Fruit fly (Drosophila melanogaster): ENCODE data around the gene Desat1.

Gene Desat1

DNA sequence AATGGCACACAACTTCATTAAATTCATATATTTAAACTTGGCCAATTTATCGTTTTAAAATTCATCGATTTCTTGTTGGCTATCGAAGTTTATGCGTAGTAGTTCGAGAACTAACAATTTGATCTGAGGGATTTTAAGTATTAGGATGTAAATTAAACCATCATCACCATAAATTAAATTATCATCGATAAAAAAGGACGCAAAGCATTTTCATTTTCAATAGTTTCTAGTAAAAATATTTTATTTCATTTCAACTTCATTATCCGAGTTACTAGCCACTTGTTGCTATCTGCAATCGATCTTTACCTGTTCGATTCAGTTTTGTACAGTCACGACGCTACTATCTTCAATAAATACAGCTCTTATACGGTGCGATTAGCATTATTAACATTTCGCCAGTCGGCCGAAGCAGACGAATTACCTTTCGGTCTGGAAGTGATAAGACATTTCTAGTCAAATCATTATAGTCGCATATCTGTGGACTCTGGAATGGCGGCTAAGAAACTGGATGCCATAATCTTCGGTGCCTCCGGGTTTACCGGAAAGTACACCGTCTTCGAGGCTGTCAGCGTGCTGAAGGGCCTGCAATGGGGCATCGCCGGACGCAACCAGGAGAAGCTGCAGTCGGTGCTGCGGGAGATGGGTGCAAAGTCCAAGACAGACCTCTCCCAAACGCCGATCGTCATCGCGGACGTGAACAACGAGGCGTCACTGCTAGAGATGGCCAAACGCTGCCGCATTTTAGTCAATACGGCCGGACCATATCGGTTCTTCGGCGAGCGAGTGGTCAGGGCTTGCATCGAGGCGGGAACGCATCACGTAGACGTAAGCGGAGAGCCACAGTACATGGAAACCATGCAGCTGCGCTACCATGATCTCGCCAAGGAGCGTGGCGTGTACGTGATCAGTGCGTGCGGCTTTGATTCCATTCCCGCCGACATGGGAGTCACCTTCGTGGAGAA is 32.9 kb upstream of the Desat1 start, which contains the start of gene CG5167 (continued):
- no peak for TF ChIP-seq CG11902 (GFP tag; optimal IDR thresholded peaks at IDR 0.05)
- peak; percentile 36 for TF ChIP-seq CG34406 (GFP tag; optimal IDR thresholded peaks at IDR 0.05)
- TF ChIP-seq esn (GFP tag; optimal IDR thresholded peaks at IDR 0.05) = peak; percentile 63
- TF ChIP-seq Ets21C (GFP tag; optimal IDR thresholded peaks at IDR 0.05) = no peak
- no peak for TF ChIP-seq CG32006 (GFP tag; optimal IDR thresholded peaks at IDR 0.05)
- peak; percentile 76 for TF ChIP-seq net (GFP tag; optimal IDR thresholded peaks at IDR 0.05)
- TF ChIP-seq lz (GFP tag; optimal IDR thresholded peaks at IDR 0.05) = peak; percentile 58
- peak; percentile 46 for TF ChIP-seq Sox102F (GFP tag; optimal IDR thresholded peaks at IDR 0.05)
- peak; percentile 26 for TF ChIP-seq CG31627 (GFP tag; optimal IDR thresholded peaks at IDR 0.05)
- TF ChIP-seq Sox15 (GFP tag; optimal IDR thresholded peaks at IDR 0.05) = no peak
- peak; percentile 59 for TF ChIP-seq CG8119 (GFP tag; IDR thresholded peaks at IDR 0.05)

DNA sequence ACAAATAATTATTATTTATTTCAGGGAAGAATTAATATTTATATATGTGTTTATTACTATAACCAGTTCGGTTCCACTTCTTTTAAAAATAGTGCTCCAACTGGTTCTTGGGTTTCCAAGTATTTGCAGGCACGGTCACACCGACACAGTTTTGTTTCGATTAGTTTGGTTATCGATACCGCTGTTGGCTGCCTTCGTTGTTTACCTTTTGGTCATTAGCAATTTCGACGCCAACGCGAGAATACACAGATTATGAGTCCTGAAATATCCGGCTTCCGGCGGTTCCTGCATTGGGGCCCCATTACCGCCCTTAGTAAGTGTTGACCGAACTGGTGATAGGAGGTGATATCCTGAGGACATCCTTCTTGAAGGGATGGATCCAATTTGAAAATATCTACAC is 31.2 kb upstream of the Desat1 start, which contains the start of gene CG5196:
TSS of gene CG5196 (plus strand) at position 157 of the 400 bp plus-strand sequence.
- no peak for TF ChIP-seq CG6808 (GFP tag; optimal IDR thresholded peaks at IDR 0.05)
- no peak for TF ChIP-seq Smox (GFP tag; optimal IDR thresholded peaks at IDR 0.05)
- 0 out of 2 replicates have a peak, but pooled peaks have one; percentile 25 for TF ChIP-seq CG15336 (GFP tag; IDR thresholded peaks at IDR 0.05)
- TF ChIP-seq fkh (GFP tag; optimal IDR thresholded peaks at IDR 0.05) = peak; percentile 93
- TF ChIP-seq vri (GFP tag; optimal IDR thresholded peaks at IDR 0.05) = no peak
- TF ChIP-seq esn (GFP tag; optimal IDR thresholded peaks at IDR 0.05) = peak; percentile 25
- TF ChIP-seq Ets21C (GFP tag; optimal IDR thresholded peaks at IDR 0.05) = no peak
- TF ChIP-seq CG8119 (GFP tag; IDR thresholded peaks at IDR 0.05) = no peak
- peak; percentile 67 for TF ChIP-seq Eip78C (GFP tag)
- TF ChIP-seq CG6854 (GFP tag; optimal IDR thresholded peaks at IDR 0.05) = peak; percentile 25
- TF ChIP-seq lz (GFP tag; optimal IDR thresholded peaks at IDR 0.05) = no peak
- peak in 1 of 2 experiments; percentile 38 for TF ChIP-seq ss (GFP tag; optimal IDR thresholded peaks at IDR 0.05)
- peak; percentile 10 for TF ChIP-seq Ets96B (tag; optimal IDR thresholded peaks at IDR 0.05)
- TF ChIP-seq Sox14 (GFP tag; optimal IDR thresholded peaks at IDR 0.05) = peak; percentile 4
- TF ChIP-seq CG4318 (GFP tag; optimal IDR thresholded peaks at IDR 0.05) = no peak
- no peak for TF ChIP-seq Eip75B (GFP tag; optimal IDR thresholded peaks at IDR 0.05)
- TF ChIP-seq pdm3 (GFP tag; optimal IDR thresholded peaks at IDR 0.05) = no peak
- no peak for TF ChIP-seq Eip93F (GFP tag; optimal IDR thresholded peaks at IDR 0.05)
- no peak for TF ChIP-seq CG11762 (GFP tag; optimal IDR thresholded peaks at IDR 0.05; ENCODE audit: insufficient read depth)
- TF ChIP-seq CG6163 (GFP tag; IDR thresholded peaks at IDR 0.05) = peak; percentile 20; the same call in 1 of the 3 replicates
- no peak for TF ChIP-seq CG6276 (GFP tag; optimal IDR thresholded peaks at IDR 0.05)

DNA sequence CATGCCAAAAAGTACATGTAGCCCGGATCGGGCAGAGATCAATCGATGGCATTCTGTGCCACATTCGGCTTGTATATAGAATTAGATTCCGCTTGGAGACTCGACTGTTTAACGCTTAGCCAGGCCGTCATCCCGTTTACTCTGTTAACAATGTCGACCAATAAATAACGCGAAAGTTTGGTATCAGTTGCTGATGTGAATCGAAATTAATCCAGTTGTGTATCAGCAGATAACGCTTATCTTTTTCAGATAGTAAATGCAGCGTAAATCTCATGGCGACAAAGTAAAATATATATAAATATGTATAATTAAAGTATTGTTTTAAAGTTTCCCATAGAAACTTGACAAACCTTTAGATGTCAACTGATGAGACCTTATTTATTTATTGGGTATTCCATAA is 28.0 kb upstream of the Desat1 start:
- no peak for TF ChIP-seq Ets21C (GFP tag; optimal IDR thresholded peaks at IDR 0.05)
- TF ChIP-seq CG4318 (GFP tag; optimal IDR thresholded peaks at IDR 0.05) = no peak
- TF ChIP-seq fd59A (GFP tag; optimal IDR thresholded peaks at IDR 0.05) = no peak
- no peak for TF ChIP-seq Lpt (GFP tag; optimal IDR thresholded peaks at IDR 0.05)
- no peak for TF ChIP-seq acj6 (GFP tag; optimal IDR thresholded peaks at IDR 0.05)
- TF ChIP-seq spab (GFP tag; optimal IDR thresholded peaks at IDR 0.05) = no peak
- TF ChIP-seq Smox (GFP tag; optimal IDR thresholded peaks at IDR 0.05) = no peak
- TF ChIP-seq Eip93F (GFP tag; optimal IDR thresholded peaks at IDR 0.05) = no peak
- no peak for TF ChIP-seq Eip75B (GFP tag; optimal IDR thresholded peaks at IDR 0.05)
- no peak for TF ChIP-seq CG6276 (GFP tag; optimal IDR thresholded peaks at IDR 0.05)
- TF ChIP-seq CG34406 (GFP tag; optimal IDR thresholded peaks at IDR 0.05) = no peak
- no peak for TF ChIP-seq ss (GFP tag; optimal IDR thresholded peaks at IDR 0.05)
- TF ChIP-seq Hr4 (GFP tag; optimal IDR thresholded peaks at IDR 0.05) = no peak

Measured in whole organism, prepupa.